Worm (Caenorhabditis elegans): ENCODE data around the gene nspd-5.

nspd-5 gene

ce11 chrII:4851594-4852106, 8.5 kb downstream of the nspd-5 start, which contains the start of gene dnj-9 (continued):
- peak; percentile 44 for TF ChIP-seq nhr-28 (tag; optimal IDR thresholded peaks at IDR 0.05)
- no peak for TF ChIP-seq egl-27 (tag; optimal IDR thresholded peaks at IDR 0.05)
- TF ChIP-seq ceh-90 (tag; optimal IDR thresholded peaks at IDR 0.05): peak; percentile 57
- TF ChIP-seq dsc-1 (tag; optimal IDR thresholded peaks at IDR 0.05): peak; percentile 97
- TF ChIP-seq ztf-11 (tag; optimal IDR thresholded peaks at IDR 0.05): peak in 1 of 2 experiments; percentile 90
- TF ChIP-seq hlh-17 (GFP tag; optimal IDR thresholded peaks at IDR 0.05; ENCODE audit: borderline replicate concordance): no peak
- no peak for TF ChIP-seq unc-62 (GFP tag; optimal IDR thresholded peaks at IDR 0.05)
- peak; percentile 96 for TF ChIP-seq xbp-1 (tag; optimal IDR thresholded peaks at IDR 0.05)
- TF ChIP-seq isw-1 (GFP tag; IDR thresholded peaks at IDR 0.05): peak; percentile 91
- no peak for TF ChIP-seq Y116A8C.19 (tag; optimal IDR thresholded peaks at IDR 0.05; ENCODE audit: borderline replicate concordance)
- peak; percentile 88 for TF ChIP-seq nhr-77 (tag; optimal IDR thresholded peaks at IDR 0.05)
- TF ChIP-seq sup-37 (GFP tag; optimal IDR thresholded peaks at IDR 0.05): peak; percentile 86
- TF ChIP-seq unc-130 (tag; optimal IDR thresholded peaks at IDR 0.05): peak; percentile 97
- TF ChIP-seq tbx-2 (tag; optimal IDR thresholded peaks at IDR 0.05): peak; percentile 97
- peak; percentile 80 for TF ChIP-seq fkh-4 (tag; optimal IDR thresholded peaks at IDR 0.05; ENCODE audit: borderline replicate concordance)
- peak; percentile 98 for TF ChIP-seq rnt-1 (tag; optimal IDR thresholded peaks at IDR 0.05)
- peak; percentile 93 for TF ChIP-seq ceh-8 (GFP tag; optimal IDR thresholded peaks at IDR 0.05)
- TF ChIP-seq efl-1 (optimal IDR thresholded peaks at IDR 0.05): peak; percentile 91 to 99
- peak; percentile 99 to 100 for TF ChIP-seq efl-1 (GFP tag; optimal IDR thresholded peaks at IDR 0.05 in 1 of 2)
- TF ChIP-seq mef-2 (tag; optimal IDR thresholded peaks at IDR 0.05): peak; percentile 44
- no peak for TF ChIP-seq ets-5 (GFP tag; IDR thresholded peaks at IDR 0.05)
- peak; percentile 45 for TF ChIP-seq vab-15 (tag; optimal IDR thresholded peaks at IDR 0.05)
- TF ChIP-seq lin-39 (tag; optimal IDR thresholded peaks at IDR 0.05): peak; percentile 97
- TF ChIP-seq mab-9 (GFP tag; IDR thresholded peaks at IDR 0.05): peak; percentile 85
- TF ChIP-seq dpl-1 (GFP tag; optimal IDR thresholded peaks at IDR 0.05): peak; percentile 99
- TF ChIP-seq ceh-88 (GFP tag; IDR thresholded peaks at IDR 0.05): peak; percentile 83
- peak; percentile 98 for TF ChIP-seq nhr-71 (tag; optimal IDR thresholded peaks at IDR 0.05)
- peak; percentile 97 for TF ChIP-seq nhr-90 (tag; optimal IDR thresholded peaks at IDR 0.05; ENCODE audit: poor library complexity)
- TF ChIP-seq F16B12.6 (tag; optimal IDR thresholded peaks at IDR 0.05): peak; percentile 72
- TF ChIP-seq sptf-1 (tag; optimal IDR thresholded peaks at IDR 0.05): no peak
- peak; percentile 24 for TF ChIP-seq nhr-12 (tag; optimal IDR thresholded peaks at IDR 0.05)
- no peak for TF ChIP-seq nhr-76 (tag; optimal IDR thresholded peaks at IDR 0.05)
- peak; percentile 85 for TF ChIP-seq blmp-1 (tag; optimal IDR thresholded peaks at IDR 0.05)
- TF ChIP-seq efl-3 (GFP tag; optimal IDR thresholded peaks at IDR 0.05): peak; percentile 51
- TF ChIP-seq fkh-8 (tag; optimal IDR thresholded peaks at IDR 0.05): peak; percentile 92
- peak; percentile 91 for TF ChIP-seq snpc-4 (tag; optimal IDR thresholded peaks at IDR 0.05)
- peak; percentile 29 for TF ChIP-seq hpl-2 (GFP tag; optimal IDR thresholded peaks at IDR 0.05)
- peak; percentile 95 to 96 (median 96) for TF ChIP-seq ceh-82 (tag; optimal IDR thresholded peaks at IDR 0.05)
- TF ChIP-seq fos-1 (tag; optimal IDR thresholded peaks at IDR 0.05): peak; percentile 90
- peak; percentile 98 for TF ChIP-seq nhr-20 (tag; optimal IDR thresholded peaks at IDR 0.05)
- TF ChIP-seq alr-1 (tag; optimal IDR thresholded peaks at IDR 0.05; ENCODE audit: borderline replicate concordance): no peak
- TF ChIP-seq unc-30 (tag; optimal IDR thresholded peaks at IDR 0.05): peak; percentile 57
- peak; percentile 88 for TF ChIP-seq skn-1 (tag; optimal IDR thresholded peaks at IDR 0.05)
- peak; percentile 99 for TF ChIP-seq lin-35 (GFP tag; optimal IDR thresholded peaks at IDR 0.05)
- peak; percentile 91 for TF ChIP-seq lin-15B (tag; optimal IDR thresholded peaks at IDR 0.05)
- TF ChIP-seq grh-1 (GFP tag; IDR thresholded peaks at IDR 0.05): peak; percentile 95
- peak; percentile 70 for TF ChIP-seq unc-98 (GFP tag; IDR thresholded peaks at IDR 0.05)
- peak; percentile 97 for TF ChIP-seq C16A3.4 (tag; optimal IDR thresholded peaks at IDR 0.05)
- TF ChIP-seq fkh-10 (GFP tag; optimal IDR thresholded peaks at IDR 0.05): peak; percentile 86
- peak; percentile 8 for TF ChIP-seq hlh-4 (tag; optimal IDR thresholded peaks at IDR 0.05)
- TF ChIP-seq lsy-2 (tag; optimal IDR thresholded peaks at IDR 0.05): peak; percentile 95 to 96
- TF ChIP-seq ama-1 (optimal IDR thresholded peaks at IDR 0.05): peak; percentile 87
- peak in 1 of 2 experiments; percentile 78 for TF ChIP-seq mdl-1 (tag; optimal IDR thresholded peaks at IDR 0.05)

Data from whole organism, L1 larva.